Worm (Caenorhabditis elegans) whole organism, mixed stage, embryonic: ENCODE measurements around the gene dna-2.
A peak's percentile ranks its signal among the peaks of the same experiment; 100 is the strongest.

Source experiments
- M03D4.4 ChIP-seq: sonication (generic microtip); optimal IDR thresholded peaks from 2 replicates; lab custom pipeline; 2017; ENCODE audit warnings: mild to moderate bottlenecking, missing genetic modification characterization, missing compliant biosample characterization
- bed-3 ChIP-seq: fragments of 200-800 bp; sonication (Bioruptor generic); optimal IDR thresholded peaks from 3 replicates; lab custom pipeline; 2018; ENCODE audit warnings: mild to moderate bottlenecking, missing genetic modification characterization, moderate library complexity, missing compliant biosample characterization
- blmp-1 ChIP-seq: fragments of 150-350 bp; optimal IDR thresholded peaks from 2 replicates; lab custom pipeline; 2014; ENCODE audit warnings: missing biosample characterization, missing genetic modification characterization
- ceh-39 ChIP-seq: fragments of 150-350 bp; optimal IDR thresholded peaks from 2 replicates; lab custom pipeline; 2014; ENCODE audit warnings: missing biosample characterization, missing genetic modification characterization
- ceh-43 ChIP-seq: fragments of 200-800 bp; sonication (Bioruptor generic); optimal IDR thresholded peaks from 2 replicates; lab custom pipeline; 2018; ENCODE audit warnings: mild to moderate bottlenecking, missing genetic modification characterization, moderate library complexity, missing compliant biosample characterization
- ceh-83 ChIP-seq: fragments of 200-800 bp; sonication (Bioruptor generic); optimal IDR thresholded peaks from 2 replicates; lab custom pipeline; 2018; ENCODE audit warnings: mild to moderate bottlenecking, missing genetic modification characterization, missing compliant biosample characterization
- ces-1 ChIP-seq: fragments of 150-350 bp; optimal IDR thresholded peaks from 2 replicates; lab custom pipeline; 2014; ENCODE audit warnings: missing biosample characterization, missing genetic modification reagents, missing genetic modification characterization
- cnd-1 ChIP-seq: fragments of 200-800 bp; sonication (Bioruptor generic); optimal IDR thresholded peaks from 2 replicates; lab custom pipeline; 2018; ENCODE audit warnings: mild to moderate bottlenecking, missing genetic modification characterization, missing compliant biosample characterization
- drap-1 ChIP-seq: fragments of 200-800 bp; sonication (Bioruptor generic); optimal IDR thresholded peaks from 3 replicates; lab custom pipeline; 2018; ENCODE audit warnings: mild to moderate bottlenecking, missing genetic modification characterization, missing compliant biosample characterization
- elt-1 ChIP-seq: sonication (generic microtip); optimal IDR thresholded peaks from 2 replicates; lab custom pipeline; 2017; ENCODE audit warnings: missing genetic modification characterization, mild to moderate bottlenecking, missing compliant biosample characterization, antibody characterized with exemption, moderate library complexity, borderline replicate concordance; ENCODE audit not compliant: insufficient read depth
- elt-3 ChIP-seq: fragments of 150-350 bp; optimal IDR thresholded peaks from 2 replicates; lab custom pipeline; 2014; ENCODE audit warnings: missing biosample characterization, missing genetic modification characterization
- flh-1 ChIP-seq: fragments of 200-800 bp; sonication (Bioruptor generic); optimal IDR thresholded peaks from 2 replicates; lab custom pipeline; 2018; ENCODE audit warnings: mild to moderate bottlenecking, missing genetic modification characterization, moderate library complexity, missing compliant biosample characterization
- ham-2 ChIP-seq: fragments of 200-800 bp; sonication (Bioruptor generic); optimal IDR thresholded peaks from 2 replicates; lab custom pipeline; 2018; ENCODE audit warnings: mild to moderate bottlenecking, missing genetic modification characterization, missing compliant biosample characterization
- hlh-1 ChIP-seq: fragments of 150-350 bp; optimal IDR thresholded peaks from 2 replicates; lab custom pipeline; 2014; ENCODE audit warnings: missing biosample characterization, missing genetic modification reagents, missing genetic modification characterization
- lin-13 ChIP-seq: fragments of 150-350 bp; optimal IDR thresholded peaks from 2 replicates; lab custom pipeline; 2014; ENCODE audit warnings: missing biosample characterization, missing genetic modification characterization
- lin-32 ChIP-seq: fragments of 200-800 bp; sonication (Bioruptor generic); optimal IDR thresholded peaks from 2 replicates; lab custom pipeline; 2018; ENCODE audit warnings: mild to moderate bottlenecking, missing genetic modification characterization, missing compliant biosample characterization
- lsy-2 ChIP-seq: fragments of 150-350 bp; optimal IDR thresholded peaks from 2 replicates; lab custom pipeline; 2014; ENCODE audit warnings: missing biosample characterization, missing genetic modification characterization
- mab-5 ChIP-seq: fragments of 150-350 bp; optimal IDR thresholded peaks from 2 replicates; lab custom pipeline; 2014; ENCODE audit warnings: missing biosample characterization, missing genetic modification characterization
- mep-1 ChIP-seq: fragments of 150-350 bp; optimal IDR thresholded peaks from 2 replicates; lab custom pipeline; 2017; ENCODE audit warnings: missing biosample characterization, missing genetic modification reagents, missing genetic modification characterization, inconsistent platforms
- mls-2 ChIP-seq: sonication (generic microtip); optimal IDR thresholded peaks from 2 replicates; lab custom pipeline; 2016; ENCODE audit warnings: mild to moderate bottlenecking, missing genetic modification characterization, moderate library complexity, missing compliant biosample characterization
- nhr-12 ChIP-seq: fragments of 150-350 bp; optimal IDR thresholded peaks from 2 replicates; lab custom pipeline; 2014; ENCODE audit warnings: missing biosample characterization, missing genetic modification characterization
- nhr-2 ChIP-seq: fragments of 150-350 bp; optimal IDR thresholded peaks from 2 replicates; lab custom pipeline; 2014; ENCODE audit warnings: missing biosample characterization, missing genetic modification characterization
- nhr-237 ChIP-seq: fragments of 150-350 bp; optimal IDR thresholded peaks from 2 replicates; lab custom pipeline; 2014; ENCODE audit warnings: missing biosample characterization, missing genetic modification characterization
- nhr-28 ChIP-seq: fragments of 150-350 bp; optimal IDR thresholded peaks from 2 replicates; lab custom pipeline; 2014; ENCODE audit warnings: missing biosample characterization, missing genetic modification characterization
- nhr-76 ChIP-seq: sonication (generic microtip); optimal IDR thresholded peaks from 2 replicates; lab custom pipeline; 2017; ENCODE audit warnings: missing biosample characterization, missing genetic modification characterization
- pha-4 ChIP-seq: fragments of 150-350 bp; optimal IDR thresholded peaks from 2 replicates; lab custom pipeline; 2018; ENCODE audit warnings: missing biosample characterization, missing genetic modification reagents, missing genetic modification characterization
- sem-2 ChIP-seq: fragments of 200-800 bp; sonication (Bioruptor generic); optimal IDR thresholded peaks from 2 replicates; lab custom pipeline; 2018; ENCODE audit warnings: mild to moderate bottlenecking, missing genetic modification characterization, missing compliant biosample characterization
- snpc-4 ChIP-seq: fragments of 150-350 bp; optimal IDR thresholded peaks from 2 replicates; lab custom pipeline; 2014; ENCODE audit warnings: missing biosample characterization, missing genetic modification characterization
- sptf-1 ChIP-seq: sonication (generic microtip); optimal IDR thresholded peaks from 2 replicates; lab custom pipeline; 2017; ENCODE audit warnings: mild to moderate bottlenecking, missing genetic modification characterization, moderate library complexity, missing compliant biosample characterization
- tbx-8 ChIP-seq: fragments of 200-800 bp; sonication (Bioruptor generic); optimal IDR thresholded peaks from 2 replicates; lab custom pipeline; 2018; ENCODE audit warnings: mild to moderate bottlenecking, missing genetic modification characterization, moderate library complexity, missing compliant biosample characterization
- unc-120 ChIP-seq: sonication (generic microtip); optimal IDR thresholded peaks from 2 replicates; lab custom pipeline; 2017; ENCODE audit warnings: missing genetic modification characterization, missing compliant biosample characterization; ENCODE audit not compliant: poor library complexity, severe bottlenecking
- unc-39 ChIP-seq: fragments of 150-350 bp; optimal IDR thresholded peaks from 2 replicates; lab custom pipeline; 2014; ENCODE audit warnings: missing biosample characterization, missing genetic modification characterization
- unc-62 ChIP-seq: fragments of 150-350 bp; optimal IDR thresholded peaks from 2 replicates; lab custom pipeline; 2014; ENCODE audit warnings: missing biosample characterization, missing genetic modification reagents, missing genetic modification characterization
- zip-8 ChIP-seq: fragments of 150-350 bp; optimal IDR thresholded peaks from 2 replicates; lab custom pipeline; 2014; ENCODE audit warnings: missing biosample characterization, missing genetic modification characterization
- ztf-11 ChIP-seq: fragments of 150-350 bp; optimal IDR thresholded peaks from 2 replicates; lab custom pipeline; 2014; ENCODE audit warnings: missing biosample characterization, missing genetic modification characterization

The dna-2 gene

ce11 chrII:11733850-11734249, 44.4 kb upstream of the dna-2 start:
- no peak for TF ChIP-seq sptf-1 (tag; lab: Kevin White, UChicago)
- no peak for TF ChIP-seq nhr-28
- no peak for TF ChIP-seq mep-1 (tag; lab: Kevin White, UChicago)
- no peak for TF ChIP-seq M03D4.4 (tag; lab: Kevin White, UChicago)
- TF ChIP-seq ces-1 (GFP tag; lab: Kevin White, UChicago) = no peak
- TF ChIP-seq elt-1 (tag; lab: Kevin White, UChicago) = peak; percentile 53
- no peak for TF ChIP-seq unc-120 (tag; lab: Kevin White, UChicago)

ce11 chrII:11737347-11737746, 40.9 kb upstream of the dna-2 start:
- TF ChIP-seq ham-2 (GFP tag; lab: Kevin White, UChicago) = no peak
- TF ChIP-seq nhr-28 = no peak
- no peak for TF ChIP-seq nhr-2
- no peak for TF ChIP-seq blmp-1 (tag; lab: Kevin White, UChicago)
- TF ChIP-seq ceh-39 (tag; lab: Kevin White, UChicago) = no peak
- TF ChIP-seq unc-62 = peak; percentile 87
- TF ChIP-seq unc-120 (tag; lab: Kevin White, UChicago) = peak; percentile 29

ce11 chrII:11739199-11739598, 39.0 kb upstream of the dna-2 start, which contains the start of gene ctsa-1.2:
Gene ctsa-1.2, plus strand, starts transcription at chrII:11739358.
- TF ChIP-seq lin-13 (tag; lab: Kevin White, UChicago) = no peak
- TF ChIP-seq lin-32 (GFP tag; lab: Kevin White, UChicago) = no peak
- TF ChIP-seq unc-120 (tag; lab: Kevin White, UChicago) = no peak
- no peak for TF ChIP-seq nhr-237 (tag; lab: Kevin White, UChicago)
- no peak for TF ChIP-seq tbx-8
- TF ChIP-seq bed-3 (GFP tag; lab: Kevin White, UChicago) = no peak
- TF ChIP-seq flh-1 (GFP tag; lab: Kevin White, UChicago) = no peak
- no peak for TF ChIP-seq ceh-43 (GFP tag; lab: Kevin White, UChicago)
- TF ChIP-seq elt-3 = no peak

- TF ChIP-seq ces-1 (GFP tag; lab: Kevin White, UChicago) = peak; percentile 11
- no peak for TF ChIP-seq flh-1 (GFP tag; lab: Kevin White, UChicago)
Observed at ce11 chrII:11742320-11742719, 35.9 kb upstream of the dna-2 start.

ce11 chrII:11746782-11747288, 31.4 kb upstream of the dna-2 start:
- TF ChIP-seq mep-1 (tag; lab: Kevin White, UChicago) (no peak), blmp-1 (tag; lab: Kevin White, UChicago) (no peak), ham-2 (GFP tag; lab: Kevin White, UChicago) (no peak), elt-3 (no peak), hlh-1 (tag; lab: Kevin White, UChicago) (no peak), sptf-1 (tag; lab: Kevin White, UChicago) (peak; percentile 82), unc-39 (no peak), lin-13 (tag; lab: Kevin White, UChicago) (no peak), nhr-237 (tag; lab: Kevin White, UChicago) (peak; percentile 33), pha-4 (tag; lab: Kevin White, UChicago) (no peak), unc-120 (tag; lab: Kevin White, UChicago) (peak; percentile 82), nhr-76 (tag; lab: Kevin White, UChicago) (no peak), ceh-39 (tag; lab: Kevin White, UChicago) (no peak), lin-32 (GFP tag; lab: Kevin White, UChicago) (peak; percentile 27), bed-3 (GFP tag; lab: Kevin White, UChicago) (peak; percentile 26), snpc-4 (tag; lab: Kevin White, UChicago) (no peak), drap-1 (GFP tag; lab: Kevin White, UChicago) (peak; percentile 22), zip-8 (tag; lab: Kevin White, UChicago) (no peak), ceh-43 (GFP tag; lab: Kevin White, UChicago) (no peak), elt-1 (tag; lab: Kevin White, UChicago) (no peak), M03D4.4 (tag; lab: Kevin White, UChicago) (peak; percentile 43), tbx-8 (no peak), nhr-12 (tag; lab: Kevin White, UChicago) (no peak), unc-62 (peak; percentile 36), cnd-1 (tag; lab: Kevin White, UChicago) (peak; percentile 39), sem-2 (no peak), ceh-83 (peak; percentile 64), ztf-11 (tag; lab: Kevin White, UChicago) (peak; percentile 17), flh-1 (GFP tag; lab: Kevin White, UChicago) (peak; percentile 51), nhr-2 (no peak), ces-1 (GFP tag; lab: Kevin White, UChicago) (peak; percentile 38), nhr-28 (no peak), mls-2 (peak; percentile 74), lsy-2 (tag; lab: Kevin White, UChicago) (peak; percentile 23), mab-5 (no peak)
